Worm (Caenorhabditis elegans): Measurements from ENCODE around the gene nep-2.

ce11 chrII:2769021-2769420 is 43.5 kb upstream of the nep-2 start, which contains the start of gene F08D12.7:
- TF ChIP-seq nhr-25 (tag; optimal IDR thresholded peaks at IDR 0.05) (no peak), mdl-1 (tag; optimal IDR thresholded peaks at IDR 0.05) (no peak), skn-1 (tag; optimal IDR thresholded peaks at IDR 0.05) (no peak), snpc-4 (tag; optimal IDR thresholded peaks at IDR 0.05) (no peak), ceh-82 (tag; optimal IDR thresholded peaks at IDR 0.05) (no peak), unc-55 (GFP tag; optimal IDR thresholded peaks at IDR 0.05) (no peak), ama-1 (optimal IDR thresholded peaks at IDR 0.05) (no peak), nhr-6 (tag; optimal IDR thresholded peaks at IDR 0.05) (no peak), fos-1 (tag; optimal IDR thresholded peaks at IDR 0.05) (no peak), dmd-4 (tag; optimal IDR thresholded peaks at IDR 0.05) (no peak), sma-3 (GFP tag; optimal IDR thresholded peaks at IDR 0.05) (no peak), lsy-2 (tag; optimal IDR thresholded peaks at IDR 0.05) (no peak)
